Fruit fly (Drosophila melanogaster): ENCODE data around the gene CG7214.

The CG7214 gene

DNA sequence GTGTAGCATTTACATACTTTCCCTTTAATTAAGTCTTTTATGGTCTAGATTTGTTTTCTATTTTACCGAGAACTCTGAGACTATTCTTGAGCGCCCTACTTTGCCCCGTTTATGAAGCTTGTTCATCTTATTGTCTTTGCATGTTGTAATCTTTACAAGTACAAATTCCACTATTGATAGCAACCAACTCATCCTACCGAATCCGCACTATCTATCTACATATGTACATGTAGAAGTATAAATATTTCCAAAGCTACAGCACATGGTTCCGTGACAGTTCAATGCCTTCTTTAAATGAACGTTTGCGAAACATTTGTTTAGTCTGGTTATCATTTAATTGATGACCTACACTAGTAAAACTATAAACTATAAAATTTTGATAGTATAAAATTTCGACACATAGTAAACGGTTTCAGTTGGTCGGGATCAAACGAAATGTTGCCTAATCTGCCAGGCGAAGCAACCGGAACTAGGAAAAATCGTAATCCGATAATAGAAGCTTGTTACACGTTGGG, 44.4 kb upstream of the CG7214 start (continued):
- TF ChIP-seq org-1 (GFP tag; optimal IDR thresholded peaks at IDR 0.05): no peak
- TF ChIP-seq CG11247 (GFP tag; IDR thresholded peaks at IDR 0.05): no peak
- no peak for TF ChIP-seq Dek (tag; optimal IDR thresholded peaks at IDR 0.05)
- no peak for TF ChIP-seq CG33213 (GFP tag; optimal IDR thresholded peaks at IDR 0.05)
- TF ChIP-seq lmd (GFP tag; IDR thresholded peaks at IDR 0.05): no peak
- TF ChIP-seq vfl (GFP tag; optimal IDR thresholded peaks at IDR 0.05): no peak
- TF ChIP-seq insv (GFP tag; optimal IDR thresholded peaks at IDR 0.05): no peak
- no peak for TF ChIP-seq CG1529 (GFP tag; optimal IDR thresholded peaks at IDR 0.05)
- no peak for TF ChIP-seq NfI (GFP tag; optimal IDR thresholded peaks at IDR 0.05)
- no peak for TF ChIP-seq bab2 (GFP tag; optimal IDR thresholded peaks at IDR 0.05)
- TF ChIP-seq CG14050 (GFP tag; IDR thresholded peaks at IDR 0.05): no peak
- no peak for TF ChIP-seq Gsc (GFP tag; IDR thresholded peaks at IDR 0.05)
- TF ChIP-seq ssp (GFP tag; IDR thresholded peaks at IDR 0.05): no peak
- TF ChIP-seq zen (tag; optimal IDR thresholded peaks at IDR 0.05): no peak
- TF ChIP-seq pzg (GFP tag; optimal IDR thresholded peaks at IDR 0.05): no peak
- TF ChIP-seq ab (GFP tag; optimal IDR thresholded peaks at IDR 0.05): no peak
- TF ChIP-seq Ssrp (tag; optimal IDR thresholded peaks at IDR 0.05): no peak
- no peak for TF ChIP-seq Hr3 (GFP tag; optimal IDR thresholded peaks at IDR 0.05)
- no peak for TF ChIP-seq CG34224 (GFP tag; IDR thresholded peaks at IDR 0.05; ENCODE audit: partially characterized antibody)
- TF ChIP-seq CG31388 (GFP tag; optimal IDR thresholded peaks at IDR 0.05): no peak
- no peak for TF ChIP-seq CG17361 (GFP tag; IDR thresholded peaks at IDR 0.05)
- TF ChIP-seq Trl (optimal IDR thresholded peaks at IDR 0.05): no peak
- TF ChIP-seq Trl (GFP tag; optimal IDR thresholded peaks at IDR 0.05): no peak
- TF ChIP-seq CG16779 (GFP tag; IDR thresholded peaks at IDR 0.05): no peak
- TF ChIP-seq Rfx (GFP tag; IDR thresholded peaks at IDR 0.05): no peak
- TF ChIP-seq Opbp (GFP tag; IDR thresholded peaks at IDR 0.05; ENCODE audit: partially characterized antibody): no peak
- no peak for TF ChIP-seq CG13123 (GFP tag; optimal IDR thresholded peaks at IDR 0.05)
- no peak for TF ChIP-seq CG34422 (GFP tag; IDR thresholded peaks at IDR 0.05)
- peak; percentile 84 for TF ChIP-seq CG34376 (GFP tag; optimal IDR thresholded peaks at IDR 0.05)
- TF ChIP-seq CG4282 (GFP tag; optimal IDR thresholded peaks at IDR 0.05): no peak
- no peak for TF ChIP-seq CG10267 (tag; optimal IDR thresholded peaks at IDR 0.05)
- no peak for TF ChIP-seq CG16863 (GFP tag; optimal IDR thresholded peaks at IDR 0.05)
- no peak for TF ChIP-seq CG10959 (GFP tag; IDR thresholded peaks at IDR 0.05)
- TF ChIP-seq CG8359 (GFP tag; optimal IDR thresholded peaks at IDR 0.05; ENCODE audit: borderline replicate concordance): no peak
- no peak for TF ChIP-seq Six4 (GFP tag; optimal IDR thresholded peaks at IDR 0.05)
- no peak for TF ChIP-seq Sin3A (optimal IDR thresholded peaks at IDR 0.05)
- no peak for TF ChIP-seq CG11695 (GFP tag; IDR thresholded peaks at IDR 0.05)
- TF ChIP-seq BEAF-32 (GFP tag; optimal IDR thresholded peaks at IDR 0.05): no peak
- no peak for TF ChIP-seq Abd-B (GFP tag; optimal IDR thresholded peaks at IDR 0.05)
- TF ChIP-seq CG13296 (GFP tag; optimal IDR thresholded peaks at IDR 0.05): peak; percentile 27
- no peak for TF ChIP-seq CG7745 (tag; optimal IDR thresholded peaks at IDR 0.05)
- TF ChIP-seq Sry-β (GFP tag; optimal IDR thresholded peaks at IDR 0.05): no peak
- TF ChIP-seq HLH3B (GFP tag; IDR thresholded peaks at IDR 0.05): no peak
- TF ChIP-seq corto (GFP tag; optimal IDR thresholded peaks at IDR 0.05): no peak
- TF ChIP-seq CG4820 (GFP tag; optimal IDR thresholded peaks at IDR 0.05): no peak
- no peak for TF ChIP-seq HmgD (GFP tag; optimal IDR thresholded peaks at IDR 0.05)
- TF ChIP-seq shn (GFP tag; optimal IDR thresholded peaks at IDR 0.05): no peak
- peak; percentile 55 for TF ChIP-seq nom (GFP tag; optimal IDR thresholded peaks at IDR 0.05)
- no peak for TF ChIP-seq MESR4 (GFP tag; optimal IDR thresholded peaks at IDR 0.05)
- TF ChIP-seq E2f1 (GFP tag; IDR thresholded peaks at IDR 0.05): no peak
- TF ChIP-seq Med (GFP tag): peak; percentile 7
- TF ChIP-seq pum (GFP tag; optimal IDR thresholded peaks at IDR 0.05): no peak
- peak; percentile 26 for TF ChIP-seq nau (GFP tag; optimal IDR thresholded peaks at IDR 0.05)

Data from whole organism, embryonic.